Worm (Caenorhabditis elegans) whole organism, young adult: Measurements from ENCODE around the gene ZC155.4.

ENCODE experiments used
- B0336.3 ChIP-seq: fragments of 200-800 bp; sonication (Bioruptor generic); IDR thresholded peaks from 2 replicates; pipeline ENCODE4 v1.3.6; 2022; ENCODE audit warnings: missing genetic modification characterization, missing compliant biosample characterization
- C06A6.2 ChIP-seq: fragments of 200-800 bp; sonication (Bioruptor generic); conservative IDR thresholded peaks from 2 replicates; pipeline ENCODE4 v1.3.6; 2022; ENCODE audit warnings: missing genetic modification characterization, missing compliant biosample characterization
- D2030.7 ChIP-seq: fragments of 200-800 bp; sonication (Bioruptor generic); IDR thresholded peaks from 2 replicates; pipeline ENCODE4 v1.3.6; 2022; ENCODE audit warnings: missing genetic modification reagents, missing genetic modification characterization, missing compliant biosample characterization
- F10E7.11 ChIP-seq: sonication (generic microtip); optimal IDR thresholded peaks from 2 replicates; lab custom pipeline; 2017; ENCODE audit warnings: mild to moderate bottlenecking, missing genetic modification characterization, moderate library complexity, missing compliant biosample characterization
- F23B12.7 ChIP-seq: sonication (generic microtip); optimal IDR thresholded peaks from 2 replicates; lab custom pipeline; 2017; ENCODE audit warnings: missing genetic modification characterization, mild to moderate bottlenecking, missing compliant biosample characterization, antibody characterized with exemption, moderate library complexity; ENCODE audit not compliant: insufficient read depth
- F33H1.4 ChIP-seq: fragments of 200-800 bp; sonication (Bioruptor generic); IDR thresholded peaks from 2 replicates; pipeline ENCODE4 v1.3.6; 2022; ENCODE audit warnings: missing genetic modification reagents, missing genetic modification characterization, missing compliant biosample characterization
- F52B5.7 ChIP-seq: sonication (generic microtip); optimal IDR thresholded peaks from 2 replicates; lab custom pipeline; 2016; ENCODE audit warnings: mild to moderate bottlenecking, missing genetic modification characterization, missing compliant biosample characterization
- aptf-3 ChIP-seq: fragments of 200-800 bp; sonication (Bioruptor generic); IDR thresholded peaks from 2 replicates; pipeline ENCODE4 v1.3.6; 2022; ENCODE audit warnings: missing genetic modification characterization, missing compliant biosample characterization
- athp-1 ChIP-seq: sonication (generic microtip); optimal IDR thresholded peaks from 2 replicates; lab custom pipeline; 2017; ENCODE audit warnings: mild to moderate bottlenecking, missing genetic modification characterization, missing compliant biosample characterization
- cebp-2 ChIP-seq: fragments of 200-800 bp; sonication (Bioruptor generic); IDR thresholded peaks from 2 replicates; pipeline ENCODE4 v1.3.6; 2022; ENCODE audit warnings: missing genetic modification characterization, missing compliant biosample characterization
- ceh-27 ChIP-seq: fragments of 200-800 bp; sonication (Bioruptor generic); optimal IDR thresholded peaks from 2 replicates; lab custom pipeline; 2018; ENCODE audit warnings: mild to moderate bottlenecking, missing genetic modification characterization, moderate library complexity, missing compliant biosample characterization
- ceh-91 ChIP-seq: fragments of 200-800 bp; sonication (Bioruptor generic); IDR thresholded peaks from 2 replicates; pipeline ENCODE4 v1.3.6; 2022; ENCODE audit warnings: missing genetic modification reagents, missing genetic modification characterization, missing compliant biosample characterization
- die-1 ChIP-seq: sonication (generic microtip); optimal IDR thresholded peaks from 2 replicates; lab custom pipeline; 2016; ENCODE audit warnings: missing genotype, mild to moderate bottlenecking, missing genetic modification characterization, missing compliant biosample characterization
- dox-1 ChIP-seq: fragments of 200-800 bp; sonication (Bioruptor generic); IDR thresholded peaks from 2 replicates; pipeline ENCODE4 v1.3.6; 2022; ENCODE audit warnings: missing genetic modification reagents, missing genetic modification characterization, missing compliant biosample characterization
- efl-1 ChIP-seq: fragments of 150-350 bp; optimal IDR thresholded peaks from 2 replicates; lab custom pipeline; 2014; ENCODE audit warnings: missing biosample characterization, missing genetic modification reagents, missing genetic modification characterization
- egl-18 ChIP-seq: fragments of 200-800 bp; sonication (Bioruptor generic); IDR thresholded peaks from 2 replicates; pipeline ENCODE4 v1.3.6; 2022; ENCODE audit warnings: missing genetic modification reagents, missing genetic modification characterization, missing compliant biosample characterization
- gei-17 ChIP-seq: fragments of 200-800 bp; sonication (Bioruptor generic); optimal IDR thresholded peaks from 2 replicates; lab custom pipeline; 2018; ENCODE audit warnings: mild to moderate bottlenecking, missing genetic modification characterization, missing compliant biosample characterization
- hlh-12 ChIP-seq: sonication (generic microtip); optimal IDR thresholded peaks from 2 replicates; lab custom pipeline; 2016; ENCODE audit warnings: missing genetic modification characterization, missing compliant biosample characterization
- hlh-26 ChIP-seq: fragments of 200-800 bp; sonication (Bioruptor generic); conservative IDR thresholded peaks from 2 replicates; pipeline ENCODE4 v1.3.6; 2022; ENCODE audit warnings: missing genetic modification reagents, missing genetic modification characterization, missing compliant biosample characterization
- hmg-1.2 ChIP-seq: fragments of 200-800 bp; sonication (Bioruptor generic); IDR thresholded peaks from 2 replicates; pipeline ENCODE4 v1.3.6; 2022; ENCODE audit warnings: missing genetic modification reagents, missing genetic modification characterization, missing compliant biosample characterization
- hmg-20 ChIP-seq: fragments of 200-800 bp; sonication (Bioruptor generic); IDR thresholded peaks from 2 replicates; pipeline ENCODE4 v1.3.6; 2022; ENCODE audit warnings: missing genetic modification reagents, missing genetic modification characterization, missing compliant biosample characterization
- lin-26 ChIP-seq: fragments of 200-800 bp; sonication (Bioruptor generic); IDR thresholded peaks from 2 replicates; pipeline ENCODE4 v1.3.6; 2022; ENCODE audit warnings: missing genetic modification reagents, missing genetic modification characterization, missing compliant biosample characterization
- lin-54 ChIP-seq: fragments of 200-800 bp; sonication (Bioruptor generic); optimal IDR thresholded peaks from 2 replicates; lab custom pipeline; 2018; ENCODE audit warnings: mild to moderate bottlenecking, missing genetic modification characterization, missing compliant biosample characterization
- lir-1 ChIP-seq: fragments of 200-800 bp; sonication (Bioruptor generic); conservative IDR thresholded peaks from 2 replicates; pipeline ENCODE4 v1.3.6; 2022; ENCODE audit warnings: missing genetic modification reagents, missing genetic modification characterization, missing compliant biosample characterization
- lsl-1 ChIP-seq: fragments of 200-800 bp; sonication (Bioruptor generic); optimal IDR thresholded peaks from 2 replicates; lab custom pipeline; 2018; ENCODE audit warnings: mild to moderate bottlenecking, missing genetic modification characterization, moderate library complexity, missing compliant biosample characterization
- madf-10 ChIP-seq: sonication (generic microtip); optimal IDR thresholded peaks from 2 replicates; lab custom pipeline; 2016; ENCODE audit warnings: mild to moderate bottlenecking, missing genetic modification characterization, missing compliant biosample characterization
- madf-6 ChIP-seq: fragments of 200-800 bp; sonication (Bioruptor generic); IDR thresholded peaks from 2 replicates; pipeline ENCODE4 v1.3.6; 2022; ENCODE audit warnings: missing genetic modification reagents, missing genetic modification characterization, missing compliant biosample characterization
- madf-8 ChIP-seq: fragments of 200-800 bp; sonication (Bioruptor generic); conservative IDR thresholded peaks from 2 replicates; pipeline ENCODE4 v1.3.6; 2022; ENCODE audit warnings: missing genetic modification reagents, missing genetic modification characterization, missing compliant biosample characterization
- nfya-2 ChIP-seq: fragments of 200-800 bp; sonication (Bioruptor generic); IDR thresholded peaks from 2 replicates; pipeline ENCODE4 v1.3.6; 2022; ENCODE audit warnings: missing genetic modification reagents, missing genetic modification characterization, missing compliant biosample characterization
- nhr-179 ChIP-seq: sonication (generic microtip); optimal IDR thresholded peaks from 2 replicates; lab custom pipeline; 2016; ENCODE audit warnings: mild to moderate bottlenecking, missing genetic modification characterization, missing compliant biosample characterization
- nhr-90 ChIP-seq: sonication (generic microtip); optimal IDR thresholded peaks from 2 replicates; lab custom pipeline; 2016; ENCODE audit warnings: missing genotype, mild to moderate bottlenecking, missing genetic modification characterization, missing compliant biosample characterization
- sea-2 ChIP-seq: fragments of 200-800 bp; sonication (Bioruptor generic); IDR thresholded peaks from 2 replicates; pipeline ENCODE4 v1.3.6; 2022; ENCODE audit warnings: missing genetic modification characterization, missing compliant biosample characterization
- snpc-3.4 ChIP-seq: sonication (generic microtip); optimal IDR thresholded peaks from 2 replicates; lab custom pipeline; 2017; ENCODE audit warnings: missing genetic modification characterization, mild to moderate bottlenecking, missing compliant biosample characterization, antibody characterized with exemption, moderate library complexity, missing genotype, missing genetic modification reagents
- snpc-4 ChIP-seq, 5 experiments: fragments of 150-350 bp in 1 of 5; sonication (generic microtip) in 4 of 5; optimal IDR thresholded peaks; 2 replicates each; lab custom pipeline; 2014 to 2018; ENCODE audit warnings: missing genetic modification characterization in 5 of 5, missing biosample characterization in 3 of 5, antibody characterized with exemption in 2 of 5, mild to moderate bottlenecking in 2 of 5, missing compliant biosample characterization in 2 of 5, missing genotype in 2 of 5, moderate library complexity in 2 of 5, missing genetic modification reagents in 1 of 5
- tlf-1 ChIP-seq: fragments of 200-800 bp; sonication (Bioruptor generic); optimal IDR thresholded peaks from 2 replicates; lab custom pipeline; 2018; ENCODE audit warnings: mild to moderate bottlenecking, missing genetic modification characterization, missing compliant biosample characterization
- unc-62 ChIP-seq: fragments of 150-350 bp; optimal IDR thresholded peaks from 2 replicates; lab custom pipeline; 2014; ENCODE audit warnings: missing biosample characterization, missing genetic modification reagents, missing genetic modification characterization
- xnd-1 ChIP-seq: sonication (generic microtip); optimal IDR thresholded peaks from 2 replicates; lab custom pipeline; 2016; ENCODE audit warnings: missing genotype, missing genetic modification reagents, missing genetic modification characterization, missing compliant biosample characterization
- ztf-18 ChIP-seq: sonication (generic microtip); optimal IDR thresholded peaks from 2 replicates; lab custom pipeline; 2016; ENCODE audit warnings: missing genotype, mild to moderate bottlenecking, missing genetic modification characterization, missing compliant biosample characterization
- ztf-22 ChIP-seq: fragments of 200-800 bp; sonication (Bioruptor generic); optimal IDR thresholded peaks from 2 replicates; lab custom pipeline; 2018; ENCODE audit warnings: mild to moderate bottlenecking, missing genetic modification characterization, moderate library complexity, missing compliant biosample characterization

The ZC155.4 gene

DNA sequence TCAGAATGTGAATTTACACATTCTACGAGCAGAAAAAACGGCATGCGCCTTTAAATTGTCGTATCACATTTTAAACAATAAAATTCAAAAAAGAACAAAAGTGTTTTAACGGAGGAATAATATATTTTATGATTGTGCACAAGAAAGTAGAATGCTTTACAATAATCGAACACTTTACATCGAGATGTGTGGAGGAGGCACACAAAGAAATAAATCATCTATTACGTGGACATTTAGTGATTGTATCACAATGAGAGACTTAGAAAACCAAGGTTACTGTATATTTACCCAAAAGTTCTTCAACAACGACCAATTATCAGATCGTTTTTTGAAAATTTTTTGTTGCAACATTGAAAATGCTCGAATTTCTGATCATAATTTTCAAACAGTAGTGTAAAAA, 5.0 kb downstream of the ZC155.4 start:
- no peak for TF ChIP-seq unc-62
- TF ChIP-seq tlf-1, result no peak
- TF ChIP-seq nhr-90, result no peak
- no peak for TF ChIP-seq nhr-179
- TF ChIP-seq hlh-12, result no peak
- no peak for TF ChIP-seq ceh-91
- no peak for TF ChIP-seq lir-1
- no peak for TF ChIP-seq hlh-26 (GFP tag; lab: Robert Waterston, UW)
- no peak for TF ChIP-seq F10E7.11 (tag; lab: Kevin White, UChicago)
- TF ChIP-seq nfya-2 (GFP tag; lab: Robert Waterston, UW), result no peak
- TF ChIP-seq snpc-4 (GFP tag; optimal IDR thresholded peaks at IDR 0.05; lab: Kevin White, UChicago), result no peak
- no peak for TF ChIP-seq snpc-4 (tag; optimal IDR thresholded peaks at IDR 0.05; lab: Kevin White, UChicago)
- no peak for TF ChIP-seq B0336.3
- no peak for TF ChIP-seq madf-10
- no peak for TF ChIP-seq sea-2 (GFP tag; lab: Robert Waterston, UW)

DNA sequence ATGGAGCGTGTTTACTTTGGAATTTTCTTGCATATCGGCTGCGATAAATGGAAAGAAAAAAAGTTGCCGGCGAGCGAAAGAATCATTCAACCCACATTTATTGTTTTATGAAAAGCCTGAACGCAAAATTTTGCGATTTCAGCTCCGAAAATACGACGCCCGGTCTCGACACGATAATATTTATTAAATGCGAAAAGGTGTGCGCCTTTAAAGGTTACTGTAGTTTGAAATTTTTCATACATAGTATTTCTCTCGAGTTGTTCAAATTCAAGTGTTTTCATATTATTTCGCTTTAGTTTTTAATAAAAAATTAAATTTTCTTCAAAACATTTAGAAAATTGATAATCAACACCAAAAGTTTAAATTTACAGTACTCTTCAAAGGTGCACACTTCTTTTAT, 6.3 kb downstream of the ZC155.4 start, which contains the start of gene syx-16:
TSS of gene syx-16 (minus strand) at position 118 of the 400 bp plus-strand sequence.
- peak; percentile 90 for TF ChIP-seq madf-8 (GFP tag; lab: Robert Waterston, UW)
- no peak for TF ChIP-seq egl-18 (GFP tag; lab: Robert Waterston, UW)
- TF ChIP-seq F52B5.7 (tag; lab: Kevin White, UChicago), result no peak
- TF ChIP-seq F33H1.4 (GFP tag; lab: Robert Waterston, UW), result peak; percentile 75
- TF ChIP-seq F23B12.7 (tag; lab: Kevin White, UChicago), result no peak
- TF ChIP-seq D2030.7 (GFP tag; lab: Robert Waterston, UW), result peak; percentile 35; the same call in 1 of the 2 replicates
- no peak for TF ChIP-seq hmg-1.2
- peak; percentile 27; the same call in 1 of the 2 replicates for TF ChIP-seq dox-1 (GFP tag; lab: Robert Waterston, UW)
- peak; percentile 83 for TF ChIP-seq lsl-1 (GFP tag; lab: Kevin White, UChicago)
- TF ChIP-seq hmg-20 (GFP tag; lab: Robert Waterston, UW), result no peak
- TF ChIP-seq lin-54 (GFP tag; lab: Kevin White, UChicago), result peak; percentile 33
- TF ChIP-seq madf-6 (GFP tag; lab: Robert Waterston, UW), result peak; percentile 93
- TF ChIP-seq xnd-1 (tag; lab: Kevin White, UChicago), result peak; percentile 82
- no peak for TF ChIP-seq cebp-2 (GFP tag; lab: Robert Waterston, UW)
- TF ChIP-seq ztf-22 (GFP tag; lab: Kevin White, UChicago), result no peak

DNA sequence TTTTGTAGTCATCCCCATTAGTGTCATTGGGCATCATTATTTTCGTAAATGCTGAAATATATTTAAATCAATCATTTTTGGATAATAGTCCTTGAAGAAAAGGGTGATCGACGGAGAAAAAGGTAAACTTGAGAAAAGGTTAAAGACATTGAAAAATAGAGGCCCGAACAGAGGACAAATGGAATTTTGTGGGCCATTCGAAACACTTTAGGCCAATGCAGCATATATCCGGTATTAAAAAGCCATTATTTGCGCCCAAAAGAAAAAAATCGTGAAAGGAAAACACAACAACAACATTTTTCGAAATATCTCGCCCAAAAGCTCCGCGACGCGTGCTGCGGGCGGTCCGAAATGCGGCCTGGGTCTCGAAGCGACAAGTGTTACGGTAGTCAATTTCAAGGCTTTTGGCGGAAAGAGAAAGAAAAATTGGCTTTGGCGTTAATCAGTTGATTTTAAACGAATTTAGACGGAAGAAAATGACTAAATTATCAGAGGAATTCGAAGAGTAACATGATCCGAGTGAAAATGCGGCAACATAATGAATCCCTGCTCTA, 8.3 kb downstream of the ZC155.4 start, which contains the start of gene morc-1:
TSS of gene morc-1 (minus strand) at position 51 of the 554 bp plus-strand sequence.
- TF ChIP-seq snpc-3.4 (tag; lab: Kevin White, UChicago), result peak; percentile 2
- no peak for TF ChIP-seq aptf-3
- TF ChIP-seq athp-1 (tag; lab: Kevin White, UChicago), result no peak
- TF ChIP-seq ceh-91, result 0 out of 2 replicates have a peak, but pooled peaks have one; percentile 30
- no peak for TF ChIP-seq C06A6.2 (GFP tag; lab: Robert Waterston, UW)
- peak; percentile 55; the same call in 1 of the 2 replicates for TF ChIP-seq madf-6 (GFP tag; lab: Robert Waterston, UW)
- TF ChIP-seq die-1 (tag; lab: Kevin White, UChicago), result no peak
- TF ChIP-seq lir-1, result no peak
- no peak for TF ChIP-seq gei-17 (GFP tag; lab: Kevin White, UChicago)
- peak; percentile 11 for TF ChIP-seq efl-1
- peak; percentile 62; the same call in 1 of the 2 replicates for TF ChIP-seq F33H1.4 (GFP tag; lab: Robert Waterston, UW)
- no peak for TF ChIP-seq ztf-18
- no peak for TF ChIP-seq lin-26 (GFP tag; lab: Robert Waterston, UW)
- no peak for TF ChIP-seq ceh-27
- TF ChIP-seq lsl-1 (GFP tag; lab: Kevin White, UChicago), result peak; percentile 69
